Worm (Caenorhabditis elegans): ENCODE measurements around the gene tsen-34.

The tsen-34 gene

ce11 chrIV:4219983-4220382, 41.7 kb downstream of the tsen-34 start, which contains the start of gene F30B5.11:
Gene F30B5.11, minus strand, starts transcription at chrIV:4220083.
- TF ChIP-seq tbx-7 (tag; optimal IDR thresholded peaks at IDR 0.05): no peak
- no peak for TF ChIP-seq ceh-31 (tag; optimal IDR thresholded peaks at IDR 0.05)
- no peak for TF ChIP-seq odd-2 (tag; optimal IDR thresholded peaks at IDR 0.05)
- TF ChIP-seq pha-4 (tag; optimal IDR thresholded peaks at IDR 0.05): no peak
- no peak for TF ChIP-seq hlh-15 (tag; optimal IDR thresholded peaks at IDR 0.05)
- TF ChIP-seq pag-3 (tag; optimal IDR thresholded peaks at IDR 0.05; ENCODE audit: borderline replicate concordance): no peak
- TF ChIP-seq Y22D7AL.16 (tag; optimal IDR thresholded peaks at IDR 0.05): no peak
- no peak for TF ChIP-seq ceh-48 (tag; optimal IDR thresholded peaks at IDR 0.05)
- no peak for TF ChIP-seq ceh-45 (GFP tag; IDR thresholded peaks at IDR 0.05)

ce11 chrIV:4225851-4226250, 47.6 kb downstream of the tsen-34 start, which contains the start of gene srbc-71:
Gene srbc-71, minus strand, starts transcription at chrIV:4225951.
- TF ChIP-seq ahr-1 (tag; optimal IDR thresholded peaks at IDR 0.05): no peak
- no peak for TF ChIP-seq ceh-9 (tag; optimal IDR thresholded peaks at IDR 0.05)
- no peak for TF ChIP-seq tbx-2 (tag; optimal IDR thresholded peaks at IDR 0.05)
- no peak for TF ChIP-seq nhr-11 (tag; optimal IDR thresholded peaks at IDR 0.05)
- no peak for TF ChIP-seq sox-2 (GFP tag; IDR thresholded peaks at IDR 0.05)
- no peak for TF ChIP-seq ceh-2 (tag; optimal IDR thresholded peaks at IDR 0.05)
- no peak for TF ChIP-seq unc-55 (GFP tag; optimal IDR thresholded peaks at IDR 0.05)
- no peak for TF ChIP-seq ceh-30 (tag; optimal IDR thresholded peaks at IDR 0.05)
- TF ChIP-seq fkh-10 (GFP tag; optimal IDR thresholded peaks at IDR 0.05): no peak
- TF ChIP-seq ceh-6 (GFP tag; optimal IDR thresholded peaks at IDR 0.05): no peak
- TF ChIP-seq ceh-24 (tag; optimal IDR thresholded peaks at IDR 0.05): no peak
- no peak for TF ChIP-seq zip-5 (tag; optimal IDR thresholded peaks at IDR 0.05)
- no peak for TF ChIP-seq syd-9 (tag; optimal IDR thresholded peaks at IDR 0.05)
- TF ChIP-seq pha-2 (tag; optimal IDR thresholded peaks at IDR 0.05): no peak

ce11 chrIV:4227917-4228316, 49.7 kb downstream of the tsen-34 start, which contains the start of gene srbc-70:
Gene srbc-70, minus strand, starts transcription at chrIV:4228017.
- no peak for TF ChIP-seq ceh-19 (GFP tag; optimal IDR thresholded peaks at IDR 0.05)

Measured in whole organism, late embryonic.